Worm (Caenorhabditis elegans) whole organism, late embryonic: ENCODE measurements around the gene Y116A8C.465.

Experiments
- fkh-6 ChIP-seq: sonication (generic microtip); optimal IDR thresholded peaks from 2 replicates; lab custom pipeline; 2016; ENCODE audit warnings: missing genetic modification characterization, missing compliant biosample characterization
- hlh-30 ChIP-seq: sonication (generic microtip); optimal IDR thresholded peaks from 2 replicates; lab custom pipeline; 2017; ENCODE audit warnings: antibody characterized with exemption, missing genetic modification characterization, missing compliant biosample characterization; ENCODE audit not compliant: insufficient read depth
- odd-2 ChIP-seq: sonication (generic microtip); optimal IDR thresholded peaks from 2 replicates; lab custom pipeline; 2017; ENCODE audit warnings: antibody characterized with exemption, mild to moderate bottlenecking, missing genetic modification characterization, missing compliant biosample characterization
- pha-2 ChIP-seq: sonication (generic microtip); optimal IDR thresholded peaks from 2 replicates; lab custom pipeline; 2017; ENCODE audit warnings: mild to moderate bottlenecking, missing genetic modification characterization, missing compliant biosample characterization
- pros-1 ChIP-seq: fragments of 150-350 bp; optimal IDR thresholded peaks from 2 replicates; lab custom pipeline; 2014; ENCODE audit warnings: missing biosample characterization, missing genetic modification reagents, missing genetic modification characterization
- unc-55 ChIP-seq: sonication (generic microtip); optimal IDR thresholded peaks from 2 replicates; lab custom pipeline; 2017; ENCODE audit warnings: missing biosample characterization, missing genetic modification reagents, missing genetic modification characterization

DNA sequence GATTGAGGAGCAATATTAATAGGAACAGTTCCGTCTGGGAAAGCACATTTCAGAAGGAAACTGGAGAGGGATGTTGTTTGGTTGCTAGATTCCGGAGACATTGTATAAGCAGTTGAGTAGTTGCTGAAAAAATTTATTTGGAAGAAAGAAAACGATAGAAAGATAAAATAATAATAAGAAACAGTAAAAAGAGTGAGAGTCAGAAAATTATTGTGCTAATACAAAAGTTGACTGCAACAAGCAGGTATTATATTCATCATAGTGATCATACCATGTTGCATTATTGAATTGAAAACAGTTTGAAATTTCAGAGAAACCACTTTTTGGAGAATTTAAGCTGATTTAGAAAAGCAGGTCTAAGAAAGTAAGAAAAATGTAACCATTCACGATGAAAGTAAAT is 25.5 kb upstream of the Y116A8C.465 start, which contains the start of gene Y116A8C.19:
- TF ChIP-seq pha-2 (tag; lab: Kevin White, UChicago) (no peak), hlh-30 (tag; lab: Kevin White, UChicago) (no peak), odd-2 (no peak), fkh-6 (tag; lab: Kevin White, UChicago) (no peak), unc-55 (GFP tag; lab: Kevin White, UChicago) (no peak), pros-1 (no peak)
